Fruit fly (Drosophila melanogaster) whole organism, pupa: Measurements from ENCODE around the gene Doc2.

Source experiments
- CG10348 ChIP-seq: fragments of 200-800 bp; sonication (Bioruptor generic); IDR thresholded peaks from 2 replicates; pipeline ENCODE4 v1.3.6; 2022; ENCODE audit warnings: missing biosample characterization, missing genetic modification characterization
- CG12605 ChIP-seq: fragments of 200-800 bp; sonication (Bioruptor generic); IDR thresholded peaks from 2 replicates; pipeline ENCODE4 v1.3.6; 2022; ENCODE audit warnings: missing biosample characterization, missing genetic modification characterization
- CG13204 ChIP-seq: fragments of 200-800 bp; sonication (Bioruptor generic); optimal IDR thresholded peaks from 2 replicates; lab custom pipeline; 2018; ENCODE audit warnings: missing biosample characterization, mild to moderate bottlenecking, missing genetic modification characterization, moderate library complexity
- CG14655 ChIP-seq: fragments of 200-800 bp; sonication (Bioruptor generic); optimal IDR thresholded peaks from 3 replicates; lab custom pipeline; 2017; ENCODE audit warnings: mild to moderate bottlenecking, missing biosample characterization, missing genetic modification reagents, missing genetic modification characterization
- CG15710 ChIP-seq: fragments of 200-800 bp; sonication (Bioruptor generic); optimal IDR thresholded peaks from 2 replicates; lab custom pipeline; 2018; ENCODE audit warnings: missing biosample characterization, mild to moderate bottlenecking, missing genetic modification characterization, moderate library complexity
- CG17806 ChIP-seq: fragments of 200-800 bp; sonication (Bioruptor generic); optimal IDR thresholded peaks from 2 replicates; lab custom pipeline; 2018; ENCODE audit warnings: missing biosample characterization, mild to moderate bottlenecking, missing genetic modification characterization, moderate library complexity
- CG32121 ChIP-seq: fragments of 200-800 bp; sonication (Bioruptor generic); IDR thresholded peaks from 2 replicates; pipeline ENCODE4 v1.3.6; 2022; ENCODE audit warnings: missing biosample characterization, missing genetic modification characterization
- CG34367 ChIP-seq: fragments of 200-800 bp; sonication (Bioruptor generic); optimal IDR thresholded peaks from 2 replicates; lab custom pipeline; 2018; ENCODE audit warnings: missing biosample characterization, mild to moderate bottlenecking, missing genetic modification characterization
- CG4496 ChIP-seq: fragments of 200-800 bp; sonication (Bioruptor generic); IDR thresholded peaks from 3 replicates; pipeline ENCODE4 v1.3.6; 2022; ENCODE audit warnings: missing biosample characterization, missing genetic modification characterization
- CG8159 ChIP-seq: fragments of 200-800 bp; sonication (Bioruptor generic); optimal IDR thresholded peaks from 3 replicates; lab custom pipeline; 2018; ENCODE audit warnings: missing biosample characterization, mild to moderate bottlenecking, missing genetic modification characterization, moderate library complexity
- CG8301 ChIP-seq: fragments of 200-800 bp; sonication (Bioruptor generic); optimal IDR thresholded peaks from 2 replicates; lab custom pipeline; 2018; ENCODE audit warnings: missing biosample characterization, mild to moderate bottlenecking, missing genetic modification characterization
- CG9948 ChIP-seq: fragments of 200-800 bp; sonication (Bioruptor generic); optimal IDR thresholded peaks from 2 replicates; lab custom pipeline; 2018; ENCODE audit warnings: missing biosample characterization, mild to moderate bottlenecking, missing genetic modification characterization, moderate library complexity
- D1 ChIP-seq: fragments of 200-800 bp; sonication (Bioruptor generic); optimal IDR thresholded peaks from 2 replicates; lab custom pipeline; 2018; ENCODE audit warnings: missing biosample characterization, mild to moderate bottlenecking, missing genetic modification characterization, moderate library complexity
- EcR ChIP-seq: fragments of 200-800 bp; sonication (Bioruptor generic); optimal IDR thresholded peaks from 3 replicates; lab custom pipeline; 2019; ENCODE audit warnings: missing biosample characterization, missing genetic modification characterization, mild to moderate bottlenecking, moderate library complexity, missing genetic modification reagents
- Ets98B ChIP-seq: fragments of 200-800 bp; sonication (Bioruptor generic); IDR thresholded peaks from 2 replicates; pipeline ENCODE4 v1.3.6; 2022; ENCODE audit warnings: missing biosample characterization, missing genetic modification characterization
- Pif1A ChIP-seq: fragments of 200-800 bp; sonication (Bioruptor generic); optimal IDR thresholded peaks from 3 replicates; lab custom pipeline; 2016; ENCODE audit warnings: missing biosample characterization, missing genetic modification characterization
- Pif1B ChIP-seq: fragments of 200-800 bp; sonication (Bioruptor generic); optimal IDR thresholded peaks from 3 replicates; lab custom pipeline; 2016; ENCODE audit warnings: missing biosample characterization, missing genetic modification characterization
- Snoo ChIP-seq: fragments of 200-800 bp; sonication (Bioruptor generic); optimal IDR thresholded peaks from 3 replicates; lab custom pipeline; 2017; ENCODE audit warnings: missing biosample characterization, mild to moderate bottlenecking, missing genetic modification characterization, inconsistent platforms
- fd96Ca ChIP-seq: fragments of 200-800 bp; sonication (Bioruptor generic); IDR thresholded peaks from 3 replicates; pipeline ENCODE4 v1.3.6; 2022; ENCODE audit warnings: missing biosample characterization, missing genetic modification characterization
- gl ChIP-seq: fragments of 200-800 bp; sonication (Bioruptor generic); optimal IDR thresholded peaks from 2 replicates; lab custom pipeline; 2018; ENCODE audit warnings: missing biosample characterization, mild to moderate bottlenecking, missing genetic modification characterization
- rn ChIP-seq: fragments of 200-800 bp; sonication (Bioruptor generic); IDR thresholded peaks from 2 replicates; pipeline ENCODE4 v1.3.6; 2022; ENCODE audit warnings: missing biosample characterization, missing genetic modification characterization

The Doc2 gene

DNA sequence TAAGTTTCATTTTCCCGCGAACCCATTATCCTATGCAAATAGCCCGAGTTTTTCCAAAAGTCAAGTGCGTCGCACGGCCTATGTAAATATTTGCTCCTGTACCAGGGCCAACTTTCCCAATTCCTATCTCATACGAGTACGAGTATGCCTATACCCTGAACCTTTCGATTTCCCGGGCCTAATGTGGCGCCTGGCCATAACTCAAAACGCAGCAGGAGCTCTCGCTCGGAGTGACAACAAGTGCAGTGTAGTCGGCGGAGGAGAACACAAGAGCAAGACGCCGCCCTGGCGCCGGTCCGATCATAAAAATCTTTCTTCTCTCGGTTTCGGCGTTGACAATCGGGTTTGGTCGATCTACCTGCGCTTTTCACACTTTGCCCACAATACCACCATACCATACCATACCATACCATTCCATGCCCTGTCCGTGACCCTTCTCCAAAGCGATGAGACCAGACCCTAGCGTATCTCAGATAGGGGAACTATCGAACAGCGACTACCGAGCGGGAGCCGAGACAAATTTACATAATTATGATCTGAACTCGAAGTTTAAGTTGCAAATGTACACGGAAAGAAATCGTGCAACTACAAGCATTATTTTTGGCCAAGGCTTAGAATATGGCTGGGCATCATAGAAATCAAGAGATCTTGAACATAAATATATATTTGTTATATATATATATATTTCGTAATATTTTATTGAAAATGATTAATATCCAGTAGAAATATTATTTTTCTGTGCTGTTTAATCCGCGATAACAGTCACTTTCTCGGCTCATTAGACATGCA is 23.3 kb upstream of the Doc2 start:
- TF ChIP-seq gl (tag; lab: Kevin White, UChicago), result no peak
- no peak for TF ChIP-seq CG14655 (GFP tag; lab: Kevin White, UChicago)
- no peak for TF ChIP-seq CG8159 (tag; lab: Kevin White, UChicago)
- no peak for TF ChIP-seq CG10348
- TF ChIP-seq Snoo (tag; lab: Kevin White, UChicago), result no peak
- no peak for TF ChIP-seq rn (GFP tag; lab: Robert Waterston, UW)
- no peak for TF ChIP-seq Pif1A (GFP tag; lab: Kevin White, UChicago)

DNA sequence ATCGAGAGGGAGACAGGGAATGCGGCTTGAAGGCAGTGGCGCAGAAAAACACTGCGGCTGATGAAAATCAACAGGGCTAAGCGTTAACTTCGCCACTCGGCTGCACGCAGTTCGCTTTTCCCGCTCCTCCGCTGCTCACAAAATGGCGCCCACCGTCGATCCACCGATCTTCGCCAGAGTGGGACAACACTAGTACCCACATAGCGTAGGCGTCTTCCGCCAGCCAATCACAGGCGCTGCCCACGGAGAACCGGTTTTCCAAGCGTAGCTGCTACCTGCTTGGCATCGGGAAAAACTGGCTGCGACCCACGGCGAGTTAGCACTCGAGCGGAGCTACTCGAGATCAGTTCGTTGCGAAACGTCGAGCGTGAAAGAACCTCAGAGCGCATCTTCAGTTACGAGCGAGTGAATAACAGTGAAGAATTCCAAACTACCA is 22.0 kb upstream of the Doc2 start, which contains the start of gene Doc1:
Gene Doc1 (plus strand): TSS at position 334 of the 436 bp plus-strand sequence.
- TF ChIP-seq CG13204, result no peak

DNA sequence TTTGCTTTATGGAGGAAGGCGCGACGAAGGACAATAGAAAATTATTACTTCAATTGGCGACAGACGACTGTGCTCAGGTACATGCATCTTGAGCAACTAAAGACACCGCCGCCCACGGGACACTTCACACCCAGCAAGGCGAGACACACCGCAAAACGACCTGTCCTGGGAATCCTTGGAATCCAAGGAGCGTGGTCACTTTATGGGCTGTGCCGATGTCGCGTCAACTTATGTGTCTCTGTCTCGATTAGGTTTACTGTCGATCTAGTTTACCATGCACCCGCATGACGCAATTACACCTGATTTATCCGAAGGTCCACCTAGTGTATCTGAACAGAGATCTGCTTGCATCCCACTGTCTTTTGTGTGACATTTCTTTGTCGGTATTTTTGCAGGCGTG is 20.1 kb upstream of the Doc2 start:
- no peak for TF ChIP-seq CG34367 (tag; lab: Kevin White, UChicago)
- TF ChIP-seq Pif1A (GFP tag; lab: Kevin White, UChicago), result no peak
- no peak for TF ChIP-seq CG8301
- no peak for TF ChIP-seq CG32121 (GFP tag; lab: Robert Waterston, UW)

DNA sequence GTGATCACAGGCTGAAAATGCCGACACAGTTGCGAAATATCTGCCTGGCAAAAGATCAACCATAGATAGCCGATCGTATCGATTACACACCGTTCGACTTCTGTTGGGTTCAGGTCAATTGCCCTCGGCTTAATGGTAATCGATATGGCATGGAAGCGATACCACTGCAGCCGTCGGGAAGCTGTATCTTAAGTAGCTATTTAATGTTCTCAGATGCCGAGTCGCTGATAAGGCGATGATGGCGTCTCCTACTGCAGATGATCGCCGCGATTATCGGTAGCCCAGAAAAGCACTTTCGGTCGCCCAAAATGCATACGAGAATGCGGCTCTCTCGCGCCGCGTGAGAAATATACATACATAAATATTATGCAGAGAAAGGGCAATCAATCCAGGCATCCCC is 18.6 kb upstream of the Doc2 start:
- TF ChIP-seq Pif1B (GFP tag; lab: Kevin White, UChicago), result no peak
- TF ChIP-seq CG8301, result no peak
- TF ChIP-seq CG34367 (tag; lab: Kevin White, UChicago), result no peak
- TF ChIP-seq CG12605, result no peak
- no peak for TF ChIP-seq CG4496 (GFP tag; lab: Robert Waterston, UW)
- TF ChIP-seq Snoo (tag; lab: Kevin White, UChicago), result no peak
- no peak for TF ChIP-seq CG17806 (tag; lab: Kevin White, UChicago)
- TF ChIP-seq gl (tag; lab: Kevin White, UChicago), result no peak
- no peak for TF ChIP-seq Ets98B
- no peak for TF ChIP-seq CG15710
- no peak for TF ChIP-seq CG9948 (tag; lab: Kevin White, UChicago)
- TF ChIP-seq CG32121 (GFP tag; lab: Robert Waterston, UW), result no peak
- no peak for TF ChIP-seq Pif1A (GFP tag; lab: Kevin White, UChicago)

DNA sequence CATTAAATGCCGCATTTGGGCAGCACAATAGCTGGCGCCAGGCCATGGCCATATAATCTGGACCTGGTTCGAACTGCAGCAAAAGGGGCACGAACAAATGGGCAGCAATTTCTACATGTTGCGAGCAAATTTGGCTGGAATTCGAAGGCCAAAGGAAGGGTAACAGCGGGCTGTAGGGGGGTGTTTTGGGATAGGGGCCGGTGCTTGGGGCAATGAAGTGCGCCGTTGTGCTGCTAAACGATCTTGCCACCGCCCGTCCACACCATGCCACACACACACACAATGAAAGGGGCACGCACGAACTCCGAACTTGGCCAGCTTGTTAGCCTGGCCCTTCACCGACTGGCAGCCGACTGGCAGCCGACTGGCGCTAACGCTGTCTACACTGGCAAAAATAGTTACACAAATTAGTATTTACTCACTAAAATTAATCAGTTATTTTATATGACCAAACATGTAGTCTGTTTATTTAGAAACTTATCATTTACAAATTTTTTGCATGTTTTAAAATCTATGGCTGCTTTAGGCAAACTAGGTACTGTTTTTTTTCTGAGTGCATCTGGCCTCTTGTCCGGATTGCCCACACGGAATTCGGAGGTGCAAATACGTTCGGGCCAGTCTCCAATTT is 15.1 kb upstream of the Doc2 start:
- peak; percentile 61 for TF ChIP-seq gl (tag; lab: Kevin White, UChicago)
- no peak for TF ChIP-seq fd96Ca (GFP tag; lab: Robert Waterston, UW)
- peak; percentile 79 for TF ChIP-seq CG17806 (tag; lab: Kevin White, UChicago)
- peak; percentile 32 for TF ChIP-seq CG15710
- TF ChIP-seq Snoo (tag; lab: Kevin White, UChicago), result peak; percentile 50
- peak; percentile 59 for TF ChIP-seq CG14655 (GFP tag; lab: Kevin White, UChicago)
- no peak for TF ChIP-seq EcR
- peak; percentile 74 for TF ChIP-seq CG9948 (tag; lab: Kevin White, UChicago)
- no peak for TF ChIP-seq CG32121 (GFP tag; lab: Robert Waterston, UW)
- TF ChIP-seq CG4496 (GFP tag; lab: Robert Waterston, UW), result 0 out of 3 replicates have a peak, but pooled peaks have one; percentile 28
- peak; percentile 15 for TF ChIP-seq Pif1B (GFP tag; lab: Kevin White, UChicago)
- TF ChIP-seq CG12605, result no peak; the same call in 1 of the 2 replicates
- no peak for TF ChIP-seq CG13204
- no peak for TF ChIP-seq CG34367 (tag; lab: Kevin White, UChicago)
- no peak for TF ChIP-seq rn (GFP tag; lab: Robert Waterston, UW)
- peak; percentile 61 for TF ChIP-seq CG8301
- peak; percentile 84 for TF ChIP-seq CG8159 (tag; lab: Kevin White, UChicago)
- no peak for TF ChIP-seq Ets98B
- no peak for TF ChIP-seq CG10348
- peak; percentile 20 for TF ChIP-seq D1 (tag; lab: Kevin White, UChicago)
- TF ChIP-seq Pif1A (GFP tag; lab: Kevin White, UChicago), result peak; percentile 21

dm6 chr3L:9033537-9033936 is 14.5 kb upstream of the Doc2 start:
- no peak for TF ChIP-seq D1 (tag; lab: Kevin White, UChicago)
- no peak for TF ChIP-seq CG13204
- TF ChIP-seq rn (GFP tag; lab: Robert Waterston, UW), result no peak
- no peak for TF ChIP-seq gl (tag; lab: Kevin White, UChicago)
- TF ChIP-seq CG14655 (GFP tag; lab: Kevin White, UChicago), result peak; percentile 39
- peak; percentile 54 for TF ChIP-seq CG9948 (tag; lab: Kevin White, UChicago)
- no peak for TF ChIP-seq CG12605
- no peak for TF ChIP-seq CG32121 (GFP tag; lab: Robert Waterston, UW)
- TF ChIP-seq CG8159 (tag; lab: Kevin White, UChicago), result peak; percentile 68
- peak; percentile 20 for TF ChIP-seq CG17806 (tag; lab: Kevin White, UChicago)
- TF ChIP-seq CG8301, result no peak
- no peak for TF ChIP-seq Pif1A (GFP tag; lab: Kevin White, UChicago)
- peak; percentile 20 for TF ChIP-seq CG34367 (tag; lab: Kevin White, UChicago)
- peak; percentile 60 for TF ChIP-seq Snoo (tag; lab: Kevin White, UChicago)
- peak; percentile 52 for TF ChIP-seq CG15710
- peak; percentile 28 for TF ChIP-seq Pif1B (GFP tag; lab: Kevin White, UChicago)
